ENCODE assay signal across 4 fruit fly cellular contexts in the genomic region with DNA sequence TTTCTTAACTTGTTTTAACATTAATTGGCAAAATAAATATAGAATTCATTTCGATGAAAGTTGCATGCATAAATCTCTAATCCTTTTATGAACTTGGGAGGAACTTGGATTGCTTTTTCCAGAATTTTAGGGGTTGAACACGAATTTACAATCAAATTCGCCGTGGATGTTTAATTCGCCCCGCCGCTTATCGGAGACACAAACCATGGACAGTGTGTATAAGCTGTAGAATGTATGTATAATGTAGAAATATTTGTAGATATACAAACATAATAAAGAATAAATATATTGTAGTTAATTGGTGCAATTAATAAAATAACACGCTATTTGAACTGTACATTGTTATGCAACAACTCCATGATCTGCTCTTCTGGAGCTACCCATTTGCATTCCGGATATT.
TF ChIP-seq lines count a peak whose summit lies in the region.

No protein-coding gene starts in this region.

- TF ChIP-seq CTCF in whole organism, embryonic (GFP tag; optimal IDR thresholded peaks at IDR 0.05; lab: Kevin White, UChicago): peak; percentile 50

TF ChIP-seq in whole organism, adult, 20 proteins besides CTCF, POLR2A, EP300 and RAD21:
- TF ChIP-seq kay (GFP tag; lab: Kevin White, UChicago; ENCODE audit: borderline replicate concordance) (peak; percentile 35), CG5204 (GFP tag; optimal IDR thresholded peaks at IDR 0.05; lab: Kevin White, UChicago) (no peak), tj (GFP tag; optimal IDR thresholded peaks at IDR 0.05; lab: Kevin White, UChicago) (no peak)
TF ChIP-seq in whole organism, adult: peak in this region for 1.

TF ChIP-seq in whole organism, embryonic, 481 proteins besides CTCF, POLR2A, EP300 and RAD21:
- TF ChIP-seq gro (GFP tag; optimal IDR thresholded peaks at IDR 0.05; lab: Kevin White, UChicago): no peak
- TF ChIP-seq pita (GFP tag; optimal IDR thresholded peaks at IDR 0.05; lab: Kevin White, UChicago): peak; percentile 11
- TF ChIP-seq CG16813 (GFP tag; IDR thresholded peaks at IDR 0.05; lab: Robert Waterston, UW; ENCODE audit: partially characterized antibody): peak; percentile 58
- 0 out of 3 replicates have a peak, but pooled peaks have one; percentile 27 for TF ChIP-seq CG7963 (GFP tag; IDR thresholded peaks at IDR 0.05; lab: Robert Waterston, UW; ENCODE audit: partially characterized antibody)
- TF ChIP-seq CG42726 (GFP tag; IDR thresholded peaks at IDR 0.05; lab: Robert Waterston, UW; ENCODE audit: partially characterized antibody): peak; percentile 65; the same call in 1 of the 2 replicates
- peak; percentile 46; the same call in 2 of the 3 replicates for TF ChIP-seq knrl (GFP tag; IDR thresholded peaks at IDR 0.05; lab: Robert Waterston, UW; ENCODE audit: partially characterized antibody)
- TF ChIP-seq CG6791 (GFP tag; IDR thresholded peaks at IDR 0.05; lab: Robert Waterston, UW; ENCODE audit: partially characterized antibody): peak; percentile 60; the same call in 2 of the 3 replicates
- TF ChIP-seq Bgb (GFP tag; IDR thresholded peaks at IDR 0.05; lab: Robert Waterston, UW; ENCODE audit: partially characterized antibody): peak; percentile 70
- TF ChIP-seq sens (GFP tag; lab: Kevin White, UChicago): peak; percentile 42
- peak; percentile 70 for TF ChIP-seq amos (GFP tag; IDR thresholded peaks at IDR 0.05; lab: Robert Waterston, UW; ENCODE audit: partially characterized antibody)
- no peak for TF ChIP-seq ems (GFP tag; optimal IDR thresholded peaks at IDR 0.05; lab: Kevin White, UChicago)
- no peak for TF ChIP-seq gt (GFP tag; IDR thresholded peaks at IDR 0.05; lab: Robert Waterston, UW)
- TF ChIP-seq chinmo (GFP tag; IDR thresholded peaks at IDR 0.05; lab: Robert Waterston, UW; ENCODE audit: partially characterized antibody): 0 out of 4 replicates have a peak, but pooled peaks have one; percentile 46

TF ChIP-seq in whole organism, prepupa, 60 proteins besides CTCF, POLR2A, EP300 and RAD21:
- TF ChIP-seq svp (GFP tag; lab: Kevin White, UChicago) (peak; percentile 29), CG16779 (tag; optimal IDR thresholded peaks at IDR 0.05; lab: Kevin White, UChicago) (no peak), pdm3 (GFP tag; optimal IDR thresholded peaks at IDR 0.05; lab: Kevin White, UChicago) (no peak)

TF ChIP-seq in whole organism, wandering third instar larva, 38 proteins besides CTCF, POLR2A, EP300 and RAD21:
- TF ChIP-seq woc (GFP tag; optimal IDR thresholded peaks at IDR 0.05; lab: Kevin White, UChicago): no peak
- TF ChIP-seq Rel (GFP tag; optimal IDR thresholded peaks at IDR 0.05; lab: Kevin White, UChicago): no peak
- TF ChIP-seq Rel (tag; optimal IDR thresholded peaks at IDR 0.05; lab: Kevin White, UChicago): peak; percentile 78
